Worm (Caenorhabditis elegans) whole organism, late embryonic: ENCODE results near the gene grdn-1.

ENCODE experiments used
- F13H6.1 ChIP-seq: sonication (generic microtip); optimal IDR thresholded peaks from 2 replicates; lab custom pipeline; 2016; ENCODE audit warnings: missing genetic modification characterization, missing compliant biosample characterization
- K02D7.2 ChIP-seq: sonication (generic microtip); optimal IDR thresholded peaks from 2 replicates; lab custom pipeline; 2017; ENCODE audit warnings: mild to moderate bottlenecking, missing genetic modification characterization, missing compliant biosample characterization
- T23F11.4 ChIP-seq: fragments of 200-800 bp; sonication (Bioruptor generic); optimal IDR thresholded peaks from 2 replicates; lab custom pipeline; 2018; ENCODE audit warnings: mild to moderate bottlenecking, missing genetic modification characterization, missing compliant biosample characterization
- ceh-2 ChIP-seq: sonication (generic microtip); optimal IDR thresholded peaks from 2 replicates; lab custom pipeline; 2016; ENCODE audit warnings: missing genotype, missing genetic modification characterization, missing compliant biosample characterization
- ceh-22 ChIP-seq: sonication (generic microtip); optimal IDR thresholded peaks from 2 replicates; lab custom pipeline; 2017; ENCODE audit warnings: missing biosample characterization, missing genetic modification characterization
- ceh-30 ChIP-seq: fragments of 150-350 bp; optimal IDR thresholded peaks from 2 replicates; lab custom pipeline; 2014; ENCODE audit warnings: missing biosample characterization, missing genetic modification characterization
- ceh-31 ChIP-seq: sonication (generic microtip); optimal IDR thresholded peaks from 2 replicates; lab custom pipeline; 2016; ENCODE audit warnings: missing genetic modification characterization, missing compliant biosample characterization
- ceh-9 ChIP-seq: sonication (generic microtip); optimal IDR thresholded peaks from 2 replicates; lab custom pipeline; 2016; ENCODE audit warnings: mild to moderate bottlenecking, missing genetic modification characterization, inconsistent platforms, missing compliant biosample characterization
- dve-1 ChIP-seq: sonication (generic microtip); optimal IDR thresholded peaks from 2 replicates; lab custom pipeline; 2017; ENCODE audit warnings: antibody characterized with exemption, mild to moderate bottlenecking, missing genetic modification characterization, missing compliant biosample characterization
- elt-2 ChIP-seq: sonication (generic microtip); optimal IDR thresholded peaks from 2 replicates; lab custom pipeline; 2016; ENCODE audit warnings: missing genetic modification reagents, missing genetic modification characterization, missing compliant biosample characterization
- ets-4 ChIP-seq: sonication (generic microtip); optimal IDR thresholded peaks from 2 replicates; lab custom pipeline; 2016; ENCODE audit warnings: missing genetic modification characterization, missing compliant biosample characterization
- fkh-10 ChIP-seq: fragments of 150-350 bp; optimal IDR thresholded peaks from 2 replicates; lab custom pipeline; 2014; ENCODE audit warnings: missing biosample characterization, missing genetic modification reagents, missing genetic modification characterization
- hlh-30 ChIP-seq: sonication (generic microtip); optimal IDR thresholded peaks from 2 replicates; lab custom pipeline; 2017; ENCODE audit warnings: antibody characterized with exemption, missing genetic modification characterization, missing compliant biosample characterization; ENCODE audit not compliant: insufficient read depth
- hlh-8 ChIP-seq: sonication (generic microtip); optimal IDR thresholded peaks from 2 replicates; lab custom pipeline; 2016; ENCODE audit warnings: missing genotype, missing genetic modification characterization, missing compliant biosample characterization
- nfya-1 ChIP-seq: sonication (generic microtip); optimal IDR thresholded peaks from 2 replicates; lab custom pipeline; 2017; ENCODE audit warnings: missing genetic modification characterization, mild to moderate bottlenecking, missing compliant biosample characterization, antibody characterized with exemption, moderate library complexity
- nhr-232 ChIP-seq: sonication (generic microtip); optimal IDR thresholded peaks from 2 replicates; lab custom pipeline; 2016; ENCODE audit warnings: missing genetic modification characterization, missing compliant biosample characterization
- npax-4 ChIP-seq: sonication (generic microtip); optimal IDR thresholded peaks from 2 replicates; lab custom pipeline; 2016; ENCODE audit warnings: missing genetic modification characterization, missing compliant biosample characterization
- pqm-1 ChIP-seq: sonication (generic microtip); optimal IDR thresholded peaks from 2 replicates; lab custom pipeline; 2016; ENCODE audit warnings: missing genetic modification characterization, missing compliant biosample characterization
- pros-1 ChIP-seq: fragments of 150-350 bp; optimal IDR thresholded peaks from 2 replicates; lab custom pipeline; 2014; ENCODE audit warnings: missing biosample characterization, missing genetic modification reagents, missing genetic modification characterization
- ref-2 ChIP-seq: sonication (generic microtip); optimal IDR thresholded peaks from 2 replicates; lab custom pipeline; 2016; ENCODE audit warnings: missing genetic modification characterization, missing compliant biosample characterization
- sox-2 ChIP-seq: fragments of 200-800 bp; sonication (Bioruptor generic); IDR thresholded peaks from 2 replicates; pipeline ENCODE4 v1.3.6; 2022; ENCODE audit warnings: missing genetic modification reagents, missing genetic modification characterization, missing compliant biosample characterization
- syd-9 ChIP-seq: sonication (generic microtip); optimal IDR thresholded peaks from 2 replicates; lab custom pipeline; 2016; ENCODE audit warnings: mild to moderate bottlenecking, missing genetic modification characterization, moderate library complexity, missing compliant biosample characterization
- tbx-2 ChIP-seq: sonication (generic microtip); optimal IDR thresholded peaks from 2 replicates; lab custom pipeline; 2016; ENCODE audit warnings: missing genetic modification characterization, missing compliant biosample characterization
- ttx-3 ChIP-seq: sonication (generic microtip); optimal IDR thresholded peaks from 2 replicates; lab custom pipeline; 2016; ENCODE audit warnings: missing genetic modification reagents, missing genetic modification characterization, missing compliant biosample characterization
- unc-3 ChIP-seq, 2 experiments: fragments of 200-800 bp in 1 of 2; sonication (Bioruptor generic) in 1 of 2; sonication (generic microtip) in 1 of 2; conservative IDR thresholded peaks in 1 of 2; optimal IDR thresholded peaks in 1 of 2; 2 replicates each; pipeline versions ENCODE4 v1.3.6 to Lab custom; 2016 to 2022; ENCODE audit warnings: missing compliant biosample characterization in 2 of 2, missing genetic modification characterization in 2 of 2, missing genetic modification reagents in 1 of 2
- unc-42 ChIP-seq: sonication (generic microtip); optimal IDR thresholded peaks from 2 replicates; lab custom pipeline; 2016; ENCODE audit warnings: missing genotype, missing genetic modification characterization, missing compliant biosample characterization
- unc-86 ChIP-seq: sonication (generic microtip); optimal IDR thresholded peaks from 2 replicates; lab custom pipeline; 2016; ENCODE audit warnings: missing genetic modification characterization, missing compliant biosample characterization
- ztf-16 ChIP-seq: sonication (generic microtip); optimal IDR thresholded peaks from 2 replicates; lab custom pipeline; 2017; ENCODE audit warnings: missing genetic modification characterization, missing compliant biosample characterization

The grdn-1 gene

ce11 chrV:18636248-18636647 lies 43.7 kb downstream of the grdn-1 start, which contains the start of gene egas-3:
Gene egas-3, minus strand, starts transcription at chrV:18636348.
- TF ChIP-seq sox-2 (GFP tag; lab: Robert Waterston, UW) (no peak), F13H6.1 (tag; lab: Kevin White, UChicago) (no peak), hlh-30 (tag; lab: Kevin White, UChicago) (no peak), unc-3 (GFP tag; conservative IDR thresholded peaks at IDR 0.05; lab: Robert Waterston, UW) (no peak), unc-3 (tag; optimal IDR thresholded peaks at IDR 0.05; lab: Kevin White, UChicago) (no peak), nhr-232 (tag; lab: Kevin White, UChicago) (no peak), tbx-2 (tag; lab: Kevin White, UChicago) (no peak), fkh-10 (GFP tag; lab: Kevin White, UChicago) (no peak), pqm-1 (tag; lab: Kevin White, UChicago) (no peak), unc-86 (tag; lab: Kevin White, UChicago) (no peak)
- TF ChIP-seq, all 69 proteins: peak for 0

- peak; percentile 87 for TF ChIP-seq dve-1 (tag; lab: Kevin White, UChicago)
- no peak for TF ChIP-seq pros-1 (tag; lab: Kevin White, UChicago)
Measured at ce11 chrV:18637544-18638366, 45.2 kb downstream of the grdn-1 start.

ce11 chrV:18638367-18638873 lies 45.9 kb downstream of the grdn-1 start, which contains the start of gene col-42:
Gene col-42, plus strand, starts transcription at chrV:18638484.
- TF ChIP-seq F13H6.1 (tag; lab: Kevin White, UChicago): no peak
- TF ChIP-seq nfya-1 (tag; lab: Kevin White, UChicago): no peak
- no peak for TF ChIP-seq hlh-30 (tag; lab: Kevin White, UChicago)
- TF ChIP-seq syd-9: no peak
- no peak for TF ChIP-seq T23F11.4 (GFP tag; lab: Kevin White, UChicago)
- TF ChIP-seq ets-4 (tag; lab: Kevin White, UChicago): no peak
- TF ChIP-seq unc-3 (GFP tag; conservative IDR thresholded peaks at IDR 0.05; lab: Robert Waterston, UW): no peak
- TF ChIP-seq unc-3 (tag; optimal IDR thresholded peaks at IDR 0.05; lab: Kevin White, UChicago): no peak
- TF ChIP-seq ceh-30 (tag; lab: Kevin White, UChicago): no peak
- TF ChIP-seq hlh-8 (tag; lab: Kevin White, UChicago): no peak
- TF ChIP-seq ref-2 (tag; lab: Kevin White, UChicago): no peak
- TF ChIP-seq elt-2 (tag; lab: Kevin White, UChicago): no peak
- TF ChIP-seq npax-4 (tag; lab: Kevin White, UChicago): no peak
- TF ChIP-seq ceh-9 (tag; lab: Kevin White, UChicago): no peak
- TF ChIP-seq ztf-16 (tag; lab: Kevin White, UChicago): no peak
- TF ChIP-seq ttx-3 (tag; lab: Kevin White, UChicago): no peak

- TF ChIP-seq ceh-31 (tag; lab: Kevin White, UChicago) (no peak), ceh-2 (tag; lab: Kevin White, UChicago) (peak; percentile 3)
Measured at ce11 chrV:18639074-18639473, 46.5 kb downstream of the grdn-1 start.

ce11 chrV:18639601-18640354 lies 47.2 kb downstream of the grdn-1 start, which contains the start of gene egas-1:
Gene egas-1, plus strand, starts transcription at chrV:18640304.
- TF ChIP-seq K02D7.2: no peak
- peak; percentile 84 for TF ChIP-seq dve-1 (tag; lab: Kevin White, UChicago)
- TF ChIP-seq unc-42 (tag; lab: Kevin White, UChicago): no peak
- TF ChIP-seq ceh-22 (tag; lab: Kevin White, UChicago): no peak
